Worm (Caenorhabditis elegans) whole organism, L3 larva: ENCODE measurements around the gene col-38.

ENCODE experiments used
- aly-2 ChIP-seq: fragments of 150-350 bp; optimal IDR thresholded peaks from 2 replicates; lab custom pipeline; 2014; ENCODE audit warnings: missing biosample characterization, missing genetic modification characterization
- ama-1 ChIP-seq: fragments of 150-350 bp; optimal IDR thresholded peaks from 2 replicates; lab custom pipeline; 2018
- egl-27 ChIP-seq: sonication (generic microtip); optimal IDR thresholded peaks from 4 replicates; lab custom pipeline; 2017; ENCODE audit warnings: missing biosample characterization, missing genetic modification reagents, missing genetic modification characterization
- fos-1 ChIP-seq: fragments of 150-350 bp; optimal IDR thresholded peaks from 2 replicates; lab custom pipeline; 2014; ENCODE audit warnings: missing biosample characterization, missing genetic modification characterization
- nhr-12 ChIP-seq: fragments of 150-350 bp; optimal IDR thresholded peaks from 2 replicates; lab custom pipeline; 2014; ENCODE audit warnings: missing biosample characterization, missing genetic modification characterization
- nhr-237 ChIP-seq: fragments of 150-350 bp; optimal IDR thresholded peaks from 2 replicates; lab custom pipeline; 2014; ENCODE audit warnings: missing biosample characterization, missing genetic modification characterization
- nhr-28 ChIP-seq: fragments of 150-350 bp; optimal IDR thresholded peaks from 2 replicates; lab custom pipeline; 2014; ENCODE audit warnings: missing biosample characterization, missing genetic modification characterization
- nhr-67 ChIP-seq: fragments of 150-350 bp; optimal IDR thresholded peaks from 2 replicates; lab custom pipeline; 2014; ENCODE audit warnings: missing biosample characterization, missing genetic modification characterization
- tbx-2 ChIP-seq: sonication (generic microtip); optimal IDR thresholded peaks from 2 replicates; lab custom pipeline; 2016; ENCODE audit warnings: mild to moderate bottlenecking, missing genetic modification characterization, missing compliant biosample characterization
- unc-39 ChIP-seq: sonication (generic microtip); optimal IDR thresholded peaks from 4 replicates; lab custom pipeline; 2017; ENCODE audit warnings: missing biosample characterization, missing genetic modification characterization
- zag-1 ChIP-seq: fragments of 150-350 bp; optimal IDR thresholded peaks from 2 replicates; lab custom pipeline; 2014; ENCODE audit warnings: missing biosample characterization, missing genetic modification characterization

- TF ChIP-seq aly-2 (tag; lab: Kevin White, UChicago), result no peak
- no peak for TF ChIP-seq nhr-28 (tag; lab: Kevin White, UChicago)
- TF ChIP-seq ama-1, result no peak
- no peak for TF ChIP-seq nhr-67 (tag; lab: Kevin White, UChicago)
- no peak for TF ChIP-seq egl-27 (tag; lab: Kevin White, UChicago)
- TF ChIP-seq fos-1 (tag; lab: Kevin White, UChicago), result no peak
- TF ChIP-seq tbx-2 (tag; lab: Kevin White, UChicago), result no peak
- TF ChIP-seq nhr-237, result no peak
- TF ChIP-seq unc-39, result no peak
- no peak for TF ChIP-seq nhr-12
- no peak for TF ChIP-seq zag-1 (tag; lab: Kevin White, UChicago)
Measured at ce11 chrII:8616155-8616554, 47.3 kb upstream of the col-38 start.
